Fruit fly (Drosophila melanogaster): ENCODE results near the gene Mnt.

Mnt gene

dm6 chrX:3743891-3744491 lies 72.4 kb downstream of the Mnt start (continued):
- TF ChIP-seq fu2 (GFP tag; optimal IDR thresholded peaks at IDR 0.05) (no peak), CG9215 (GFP tag; IDR thresholded peaks at IDR 0.05) (peak; percentile 67), CG5245 (GFP tag; optimal IDR thresholded peaks at IDR 0.05) (peak; percentile 45), dati (GFP tag; IDR thresholded peaks at IDR 0.05) (no peak), tap (tag; optimal IDR thresholded peaks at IDR 0.05) (peak; percentile 79), btn (GFP tag; optimal IDR thresholded peaks at IDR 0.05) (no peak), gcm2 (GFP tag; optimal IDR thresholded peaks at IDR 0.05) (no peak), CG3995 (GFP tag; optimal IDR thresholded peaks at IDR 0.05) (no peak), hb (GFP tag; IDR thresholded peaks at IDR 0.05; ENCODE audit: partially characterized antibody) (no peak), CoRest (tag; optimal IDR thresholded peaks at IDR 0.05) (peak; percentile 95), Camta (GFP tag; optimal IDR thresholded peaks at IDR 0.05) (no peak), CG9932 (GFP tag; IDR thresholded peaks at IDR 0.05) (peak; percentile 77), CG12155 (GFP tag; optimal IDR thresholded peaks at IDR 0.05) (peak; percentile 46), dmrt99B (tag; optimal IDR thresholded peaks at IDR 0.05) (peak; percentile 91), Elba2 (GFP tag; optimal IDR thresholded peaks at IDR 0.05) (no peak), Opbp (GFP tag; IDR thresholded peaks at IDR 0.05; ENCODE audit: partially characterized antibody) (no peak), dmrt11E (tag; optimal IDR thresholded peaks at IDR 0.05) (peak; percentile 84), wdn (GFP tag; IDR thresholded peaks at IDR 0.05) (peak; percentile 55; the same call in 1 of the 2 replicates), bcd (GFP tag; optimal IDR thresholded peaks at IDR 0.05) (peak; percentile 89), CG2202 (tag; optimal IDR thresholded peaks at IDR 0.05) (peak; percentile 66), Dip3 (GFP tag; optimal IDR thresholded peaks at IDR 0.05) (no peak), NC2β (GFP tag; optimal IDR thresholded peaks at IDR 0.05) (no peak), Max (GFP tag; optimal IDR thresholded peaks at IDR 0.05) (peak; percentile 81), CG7987 (GFP tag; optimal IDR thresholded peaks at IDR 0.05) (no peak), CG13424 (tag; optimal IDR thresholded peaks at IDR 0.05) (peak; percentile 94), cg (GFP tag; optimal IDR thresholded peaks at IDR 0.05) (no peak), CG4707 (GFP tag; optimal IDR thresholded peaks at IDR 0.05) (peak; percentile 21), yki (optimal IDR thresholded peaks at IDR 0.05) (no peak), Optix (GFP tag; IDR thresholded peaks at IDR 0.05) (peak; percentile 4; the same call in 1 of the 3 replicates), NC2α (GFP tag; optimal IDR thresholded peaks at IDR 0.05) (no peak), HLH4C (GFP tag; IDR thresholded peaks at IDR 0.05; ENCODE audit: partially characterized antibody) (no peak), ap (GFP tag; IDR thresholded peaks at IDR 0.05) (peak; percentile 57), tgo (GFP tag; IDR thresholded peaks at IDR 0.05) (peak; percentile 75), CG10147 (GFP tag; optimal IDR thresholded peaks at IDR 0.05) (peak; percentile 88), ewg (GFP tag; optimal IDR thresholded peaks at IDR 0.05) (peak; percentile 69), sd (tag; optimal IDR thresholded peaks at IDR 0.05) (no peak), CG7357 (GFP tag; IDR thresholded peaks at IDR 0.05) (peak; percentile 73), ash1 (GFP tag; optimal IDR thresholded peaks at IDR 0.05) (no peak), corto (GFP tag; optimal IDR thresholded peaks at IDR 0.05) (no peak), ssp (GFP tag; IDR thresholded peaks at IDR 0.05) (peak; percentile 70; the same call in 1 of the 2 replicates), hbn (GFP tag; IDR thresholded peaks at IDR 0.05; ENCODE audit: partially characterized antibody) (no peak), HLH54F (GFP tag; optimal IDR thresholded peaks at IDR 0.05) (no peak), sr (GFP tag; IDR thresholded peaks at IDR 0.05) (no peak; the same call in 2 of the 3 replicates), Atf-2 (GFP tag; optimal IDR thresholded peaks at IDR 0.05) (no peak), Nf-YB (GFP tag; optimal IDR thresholded peaks at IDR 0.05) (peak; percentile 78), Usf (GFP tag; optimal IDR thresholded peaks at IDR 0.05) (peak; percentile 82), CG8478 (optimal IDR thresholded peaks at IDR 0.05) (peak; percentile 34), ATbp (GFP tag; optimal IDR thresholded peaks at IDR 0.05) (peak; percentile 82), CG4282 (GFP tag; optimal IDR thresholded peaks at IDR 0.05) (no peak), sqz (GFP tag; optimal IDR thresholded peaks at IDR 0.05) (peak; percentile 72), da (GFP tag; optimal IDR thresholded peaks at IDR 0.05) (no peak)
